Fruit fly (Drosophila melanogaster): Measurements from ENCODE around the gene Dyro.

Gene Dyro

DNA sequence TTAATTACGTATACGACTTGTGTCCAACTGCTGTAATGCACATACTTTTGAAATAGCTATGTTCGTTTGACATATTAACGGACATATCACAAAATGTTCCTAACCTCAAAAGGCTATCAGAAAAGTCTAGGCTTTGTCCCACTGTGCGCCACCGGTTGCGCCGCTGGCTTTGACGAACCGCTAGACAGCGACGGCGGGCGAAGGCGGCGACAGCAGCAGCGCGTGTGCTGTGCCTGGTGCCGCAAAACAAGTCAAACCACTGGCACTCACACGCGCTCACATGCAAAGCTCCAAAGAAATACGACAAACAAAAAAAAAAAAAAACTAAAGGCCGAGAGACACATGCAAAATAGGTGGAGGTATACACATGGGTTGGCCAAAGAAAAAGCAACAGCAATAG lies 2.3 kb downstream of the Dyro start (continued):
- TF ChIP-seq Dll (GFP tag; IDR thresholded peaks at IDR 0.05; ENCODE audit: partially characterized antibody) (no peak), ken (GFP tag; IDR thresholded peaks at IDR 0.05) (no peak), cg (GFP tag; optimal IDR thresholded peaks at IDR 0.05) (peak; percentile 44), fru (optimal IDR thresholded peaks at IDR 0.05) (no peak), sna (GFP tag; IDR thresholded peaks at IDR 0.05; ENCODE audit: partially characterized antibody) (0 out of 2 replicates have a peak, but pooled peaks have one; percentile 25), CoRest (tag; optimal IDR thresholded peaks at IDR 0.05) (no peak), zen (tag; optimal IDR thresholded peaks at IDR 0.05) (no peak), ems (GFP tag; optimal IDR thresholded peaks at IDR 0.05) (no peak), CG17361 (GFP tag; IDR thresholded peaks at IDR 0.05) (0 out of 3 replicates have a peak, but pooled peaks have one; percentile 16), CG43689 (GFP tag; IDR thresholded peaks at IDR 0.05) (no peak), CG33213 (GFP tag; optimal IDR thresholded peaks at IDR 0.05) (no peak), ranshi (GFP tag; IDR thresholded peaks at IDR 0.05) (no peak), bigmax (GFP tag; optimal IDR thresholded peaks at IDR 0.05) (peak; percentile 87), H15 (GFP tag; IDR thresholded peaks at IDR 0.05) (0 out of 3 replicates have a peak, but pooled peaks have one; percentile 11), CG18619 (GFP tag; optimal IDR thresholded peaks at IDR 0.05) (no peak), CG6272 (GFP tag; IDR thresholded peaks at IDR 0.05) (0 out of 2 replicates have a peak, but pooled peaks have one; percentile 16), tgo (GFP tag; IDR thresholded peaks at IDR 0.05) (peak; percentile 37; the same call in 1 of the 3 replicates), CG11398 (GFP tag; optimal IDR thresholded peaks at IDR 0.05) (no peak), CG11696 (GFP tag; IDR thresholded peaks at IDR 0.05) (peak; percentile 55; the same call in 1 of the 2 replicates), CG12071 (GFP tag; optimal IDR thresholded peaks at IDR 0.05) (peak; percentile 8), dpn (GFP tag; optimal IDR thresholded peaks at IDR 0.05) (no peak), Opbp (GFP tag; IDR thresholded peaks at IDR 0.05; ENCODE audit: partially characterized antibody) (no peak), Hmr (GFP tag; optimal IDR thresholded peaks at IDR 0.05) (peak; percentile 22), CG3407 (GFP tag; optimal IDR thresholded peaks at IDR 0.05) (no peak), Oli (tag; optimal IDR thresholded peaks at IDR 0.05) (no peak), CG13123 (GFP tag; optimal IDR thresholded peaks at IDR 0.05) (no peak), Ravus (GFP tag; IDR thresholded peaks at IDR 0.05) (no peak), CG11723 (GFP tag; optimal IDR thresholded peaks at IDR 0.05) (no peak), CG32767 (GFP tag; IDR thresholded peaks at IDR 0.05) (0 out of 2 replicates have a peak, but pooled peaks have one; percentile 28), CG12104 (GFP tag; optimal IDR thresholded peaks at IDR 0.05) (no peak), CG2678 (tag; optimal IDR thresholded peaks at IDR 0.05) (peak; percentile 21), crol (GFP tag; IDR thresholded peaks at IDR 0.05) (peak; percentile 57), Atf3 (GFP tag; optimal IDR thresholded peaks at IDR 0.05) (no peak), Usf (GFP tag; optimal IDR thresholded peaks at IDR 0.05) (no peak), Dbx (GFP tag; IDR thresholded peaks at IDR 0.05) (peak; percentile 57; the same call in 2 of the 3 replicates), nerfin-1 (tag; optimal IDR thresholded peaks at IDR 0.05) (no peak), Asciz (GFP tag; optimal IDR thresholded peaks at IDR 0.05) (no peak), Mrtf (GFP tag; IDR thresholded peaks at IDR 0.05) (peak; percentile 59; the same call in 1 of the 3 replicates), HLH54F (GFP tag; optimal IDR thresholded peaks at IDR 0.05) (no peak), CG1024 (GFP tag; IDR thresholded peaks at IDR 0.05) (no peak), ab (GFP tag; optimal IDR thresholded peaks at IDR 0.05) (no peak), toy (GFP tag; IDR thresholded peaks at IDR 0.05) (no peak), Fer1 (GFP tag; optimal IDR thresholded peaks at IDR 0.05) (peak; percentile 15), CG10654 (GFP tag; optimal IDR thresholded peaks at IDR 0.05) (no peak), Optix (GFP tag; IDR thresholded peaks at IDR 0.05) (no peak), Xrp1 (GFP tag; IDR thresholded peaks at IDR 0.05) (peak; percentile 43; the same call in 1 of the 2 replicates), Atf6 (GFP tag; IDR thresholded peaks at IDR 0.05) (peak; percentile 43; the same call in 1 of the 2 replicates), gcm (GFP tag; optimal IDR thresholded peaks at IDR 0.05) (no peak), CG5953 (GFP tag; IDR thresholded peaks at IDR 0.05) (no peak), CG33557 (GFP tag; optimal IDR thresholded peaks at IDR 0.05) (no peak), H2.0 (GFP tag; IDR thresholded peaks at IDR 0.05) (peak; percentile 59; the same call in 1 of the 2 replicates), sim (GFP tag; IDR thresholded peaks at IDR 0.05) (no peak)

All from whole organism, embryonic.